Worm (Caenorhabditis elegans): ENCODE data around the gene cdh-10.

cdh-10 gene

ce11 chrIV:2451655-2452054 lies 11.5 kb downstream of the cdh-10 start:
- TF ChIP-seq unc-62 (GFP tag; optimal IDR thresholded peaks at IDR 0.05): no peak

DNA sequence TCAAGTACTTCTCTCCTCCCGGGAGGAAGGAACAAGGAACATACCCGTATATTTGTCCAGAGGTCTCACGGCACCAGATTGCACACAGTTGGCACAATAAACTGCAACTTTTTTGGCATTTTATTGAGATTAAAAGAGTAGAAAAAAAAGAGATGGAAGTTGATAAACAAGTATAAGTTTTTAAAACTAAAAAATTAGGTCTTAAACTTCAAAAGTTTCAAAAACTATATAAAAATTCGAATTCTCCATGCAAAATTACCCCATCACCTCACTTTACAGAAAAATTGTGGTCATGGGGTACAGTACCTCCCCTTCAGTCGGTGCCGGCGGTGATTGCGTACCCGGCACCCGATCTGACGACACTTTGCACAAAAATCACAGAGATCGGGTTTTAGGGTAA lies 11.9 kb downstream of the cdh-10 start, which contains the start of gene C45G7.13:
C45G7.13 (minus strand) TSS at position 101 of the 400 bp plus-strand sequence.
- TF ChIP-seq sptf-1 (tag; optimal IDR thresholded peaks at IDR 0.05): no peak
- no peak for TF ChIP-seq ztf-11 (tag; optimal IDR thresholded peaks at IDR 0.05)
- no peak for TF ChIP-seq mep-1 (tag; optimal IDR thresholded peaks at IDR 0.05)
- no peak for TF ChIP-seq elt-1 (tag; optimal IDR thresholded peaks at IDR 0.05; ENCODE audit: borderline replicate concordance, insufficient read depth)
- TF ChIP-seq mls-2 (tag; optimal IDR thresholded peaks at IDR 0.05): no peak
- TF ChIP-seq nhr-2 (tag; optimal IDR thresholded peaks at IDR 0.05): no peak
- TF ChIP-seq hlh-1 (tag; optimal IDR thresholded peaks at IDR 0.05): no peak
- no peak for TF ChIP-seq M03D4.4 (tag; optimal IDR thresholded peaks at IDR 0.05)

- no peak for TF ChIP-seq nhr-2 (tag; optimal IDR thresholded peaks at IDR 0.05)
- no peak for TF ChIP-seq zip-8 (tag; optimal IDR thresholded peaks at IDR 0.05)
- TF ChIP-seq ztf-11 (tag; optimal IDR thresholded peaks at IDR 0.05): no peak
- no peak for TF ChIP-seq mab-5 (tag; optimal IDR thresholded peaks at IDR 0.05)
- no peak for TF ChIP-seq lin-32 (GFP tag; optimal IDR thresholded peaks at IDR 0.05)
- no peak for TF ChIP-seq hlh-1 (tag; optimal IDR thresholded peaks at IDR 0.05)
- no peak for TF ChIP-seq ceh-39 (tag; optimal IDR thresholded peaks at IDR 0.05)
- TF ChIP-seq nhr-12 (tag; optimal IDR thresholded peaks at IDR 0.05): no peak
- no peak for TF ChIP-seq bed-3 (GFP tag; optimal IDR thresholded peaks at IDR 0.05)
- no peak for TF ChIP-seq lsy-2 (tag; optimal IDR thresholded peaks at IDR 0.05)
- TF ChIP-seq tbx-8 (GFP tag; optimal IDR thresholded peaks at IDR 0.05): no peak
- no peak for TF ChIP-seq unc-62 (GFP tag; optimal IDR thresholded peaks at IDR 0.05)
- no peak for TF ChIP-seq ceh-43 (GFP tag; optimal IDR thresholded peaks at IDR 0.05)
- no peak for TF ChIP-seq nhr-76 (tag; optimal IDR thresholded peaks at IDR 0.05)
- no peak for TF ChIP-seq unc-120 (tag; optimal IDR thresholded peaks at IDR 0.05; ENCODE audit: poor library complexity, severe bottlenecking)
- TF ChIP-seq blmp-1 (tag; optimal IDR thresholded peaks at IDR 0.05): no peak
- no peak for TF ChIP-seq nhr-28 (tag; optimal IDR thresholded peaks at IDR 0.05)
Measured at ce11 chrIV:2434366-2434765, 28.8 kb downstream of the cdh-10 start.

ce11 chrIV:2432693-2433092 lies 30.5 kb downstream of the cdh-10 start, which contains the start of gene C45G7.4:
Gene C45G7.4, plus strand, starts transcription at chrIV:2432993.
- TF ChIP-seq unc-120 (tag; optimal IDR thresholded peaks at IDR 0.05; ENCODE audit: poor library complexity, severe bottlenecking): no peak
- TF ChIP-seq flh-1 (GFP tag; optimal IDR thresholded peaks at IDR 0.05): no peak
- no peak for TF ChIP-seq nhr-12 (tag; optimal IDR thresholded peaks at IDR 0.05)
- no peak for TF ChIP-seq pha-4 (tag; optimal IDR thresholded peaks at IDR 0.05)
- no peak for TF ChIP-seq lsy-2 (tag; optimal IDR thresholded peaks at IDR 0.05)
- no peak for TF ChIP-seq nhr-237 (tag; optimal IDR thresholded peaks at IDR 0.05)
- TF ChIP-seq sem-2 (GFP tag; optimal IDR thresholded peaks at IDR 0.05): no peak
- no peak for TF ChIP-seq mab-5 (tag; optimal IDR thresholded peaks at IDR 0.05)
- TF ChIP-seq nhr-28 (tag; optimal IDR thresholded peaks at IDR 0.05): no peak
- no peak for TF ChIP-seq snpc-4 (tag; optimal IDR thresholded peaks at IDR 0.05)
- no peak for TF ChIP-seq mep-1 (tag; optimal IDR thresholded peaks at IDR 0.05)
- no peak for TF ChIP-seq hlh-1 (tag; optimal IDR thresholded peaks at IDR 0.05)
- no peak for TF ChIP-seq elt-3 (tag; optimal IDR thresholded peaks at IDR 0.05)
- TF ChIP-seq zip-8 (tag; optimal IDR thresholded peaks at IDR 0.05): no peak
- TF ChIP-seq ceh-43 (GFP tag; optimal IDR thresholded peaks at IDR 0.05): no peak
- no peak for TF ChIP-seq sptf-1 (tag; optimal IDR thresholded peaks at IDR 0.05)
- no peak for TF ChIP-seq bed-3 (GFP tag; optimal IDR thresholded peaks at IDR 0.05)

ce11 chrIV:2416738-2417137 lies 46.4 kb downstream of the cdh-10 start:
- TF ChIP-seq sem-2 (GFP tag; optimal IDR thresholded peaks at IDR 0.05) (no peak), bed-3 (GFP tag; optimal IDR thresholded peaks at IDR 0.05) (no peak), ham-2 (GFP tag; optimal IDR thresholded peaks at IDR 0.05) (no peak), unc-120 (tag; optimal IDR thresholded peaks at IDR 0.05; ENCODE audit: poor library complexity, severe bottlenecking) (no peak), nhr-28 (tag; optimal IDR thresholded peaks at IDR 0.05) (no peak), ceh-83 (GFP tag; optimal IDR thresholded peaks at IDR 0.05) (no peak), lin-32 (GFP tag; optimal IDR thresholded peaks at IDR 0.05) (no peak), elt-3 (tag; optimal IDR thresholded peaks at IDR 0.05) (no peak), nhr-237 (tag; optimal IDR thresholded peaks at IDR 0.05) (no peak), blmp-1 (tag; optimal IDR thresholded peaks at IDR 0.05) (no peak), drap-1 (GFP tag; optimal IDR thresholded peaks at IDR 0.05) (no peak), nhr-12 (tag; optimal IDR thresholded peaks at IDR 0.05) (no peak), ceh-43 (GFP tag; optimal IDR thresholded peaks at IDR 0.05) (no peak), ceh-39 (tag; optimal IDR thresholded peaks at IDR 0.05) (no peak)
